Fruit fly (Drosophila melanogaster) whole organism, embryonic: ENCODE measurements around the gene CG14036.

Experiments
- Atf3 ChIP-seq: fragments of 200-800 bp; sonication (Bioruptor generic); optimal IDR thresholded peaks from 3 replicates; lab custom pipeline; 2016; ENCODE audit warnings: missing biosample characterization, missing genetic modification characterization
- B-H1 ChIP-seq: fragments of 200-800 bp; sonication (Bioruptor generic); IDR thresholded peaks from 3 replicates; pipeline ENCODE4 v1.3.6; 2022; ENCODE audit warnings: missing biosample characterization, missing genetic modification characterization
- CG10565 ChIP-seq: fragments of 200-800 bp; sonication (Bioruptor generic); optimal IDR thresholded peaks from 3 replicates; lab custom pipeline; 2016; ENCODE audit warnings: missing biosample characterization, mild to moderate bottlenecking, missing genetic modification characterization
- CG12219 ChIP-seq: fragments of 200-800 bp; sonication (Bioruptor generic); optimal IDR thresholded peaks from 3 replicates; lab custom pipeline; 2018; ENCODE audit warnings: missing biosample characterization, mild to moderate bottlenecking, missing genetic modification characterization
- CG12299 ChIP-seq: fragments of 200-800 bp; sonication (Bioruptor generic); optimal IDR thresholded peaks from 2 replicates; lab custom pipeline; 2018; ENCODE audit warnings: missing biosample characterization, mild to moderate bottlenecking, missing genetic modification characterization
- CG1233 ChIP-seq: fragments of 200-800 bp; sonication (Bioruptor generic); optimal IDR thresholded peaks from 4 replicates; lab custom pipeline; 2018; ENCODE audit warnings: missing biosample characterization, mild to moderate bottlenecking, missing genetic modification characterization
- CG12769 ChIP-seq: fragments of 200-800 bp; sonication (Bioruptor generic); optimal IDR thresholded peaks from 2 replicates; lab custom pipeline; 2019; ENCODE audit warnings: missing biosample characterization, mild to moderate bottlenecking, missing genetic modification characterization, moderate library complexity
- CG12942 ChIP-seq: fragments of 200-800 bp; sonication (Bioruptor generic); optimal IDR thresholded peaks from 3 replicates; lab custom pipeline; 2016; ENCODE audit warnings: missing biosample characterization, missing genetic modification characterization
- CG13123 ChIP-seq: fragments of 200-800 bp; sonication (Bioruptor generic); optimal IDR thresholded peaks from 2 replicates; lab custom pipeline; 2016; ENCODE audit warnings: missing biosample characterization, missing genetic modification characterization
- CG14441 ChIP-seq: fragments of 200-800 bp; sonication (Bioruptor generic); IDR thresholded peaks from 2 replicates; pipeline ENCODE4 v1.3.6; 2022; ENCODE audit warnings: missing biosample characterization, missing genetic modification characterization
- CG15269 ChIP-seq: fragments of 200-800 bp; sonication (Bioruptor generic); optimal IDR thresholded peaks from 2 replicates; lab custom pipeline; 2018; ENCODE audit warnings: missing biosample characterization, mild to moderate bottlenecking, missing genetic modification characterization, moderate library complexity
- CG15514 ChIP-seq: fragments of 200-800 bp; sonication (Bioruptor generic); optimal IDR thresholded peaks from 3 replicates; lab custom pipeline; 2017; ENCODE audit warnings: missing biosample characterization, missing genetic modification characterization, mild to moderate bottlenecking, moderate library complexity, missing genetic modification reagents
- CG16815 ChIP-seq: fragments of 200-800 bp; sonication (Bioruptor generic); optimal IDR thresholded peaks from 3 replicates; lab custom pipeline; 2017; ENCODE audit warnings: missing biosample characterization, mild to moderate bottlenecking, missing genetic modification characterization
- CG16863 ChIP-seq: fragments of 200-800 bp; sonication (Bioruptor generic); optimal IDR thresholded peaks from 3 replicates; lab custom pipeline; 2016; ENCODE audit warnings: missing biosample characterization, missing genetic modification characterization
- CG17359 ChIP-seq: fragments of 200-800 bp; sonication (Bioruptor generic); optimal IDR thresholded peaks from 3 replicates; lab custom pipeline; 2018; ENCODE audit warnings: missing biosample characterization, mild to moderate bottlenecking, missing genetic modification characterization, moderate library complexity
- CG1792 ChIP-seq: fragments of 200-800 bp; sonication (Bioruptor generic); optimal IDR thresholded peaks from 2 replicates; lab custom pipeline; 2016; ENCODE audit warnings: missing biosample characterization, missing genetic modification characterization
- CG2199 ChIP-seq: fragments of 200-800 bp; sonication (Bioruptor generic); IDR thresholded peaks from 3 replicates; pipeline ENCODE4 v1.3.6; 2022; ENCODE audit warnings: missing biosample characterization, missing genetic modification characterization
- CG30020 ChIP-seq: fragments of 200-800 bp; optimal IDR thresholded peaks from 2 replicates; lab custom pipeline; 2019; ENCODE audit warnings: missing biosample characterization, mild to moderate bottlenecking, missing genetic modification characterization, moderate library complexity
- CG31441 ChIP-seq: fragments of 200-800 bp; sonication (Bioruptor generic); IDR thresholded peaks from 2 replicates; pipeline ENCODE4 v1.3.6; 2022; ENCODE audit warnings: missing biosample characterization, missing genetic modification characterization
- CG4707 ChIP-seq: fragments of 200-800 bp; sonication (Bioruptor generic); optimal IDR thresholded peaks from 2 replicates; lab custom pipeline; 2018; ENCODE audit warnings: missing biosample characterization, mild to moderate bottlenecking, missing genetic modification characterization, moderate library complexity
- CG6254 ChIP-seq: fragments of 200-800 bp; sonication (Bioruptor generic); optimal IDR thresholded peaks from 3 replicates; lab custom pipeline; 2017; ENCODE audit warnings: mild to moderate bottlenecking, missing biosample characterization, missing genetic modification reagents, missing genetic modification characterization
- CG6854 ChIP-seq: fragments of 200-800 bp; sonication (Bioruptor generic); optimal IDR thresholded peaks from 3 replicates; lab custom pipeline; 2017; ENCODE audit warnings: missing biosample characterization, mild to moderate bottlenecking, missing genetic modification characterization
- CG7745 ChIP-seq: fragments of 200-800 bp; sonication (Bioruptor generic); optimal IDR thresholded peaks from 2 replicates; lab custom pipeline; 2018; ENCODE audit warnings: missing biosample characterization, mild to moderate bottlenecking, missing genetic modification characterization, moderate library complexity
- CHES-1-like ChIP-seq: fragments of 200-800 bp; sonication (Bioruptor generic); optimal IDR thresholded peaks from 2 replicates; lab custom pipeline; 2016; ENCODE audit warnings: missing biosample characterization, missing genetic modification characterization
- D19A ChIP-seq: fragments of 200-800 bp; optimal IDR thresholded peaks from 3 replicates; lab custom pipeline; 2019; ENCODE audit warnings: missing biosample characterization, mild to moderate bottlenecking, missing genetic modification characterization, moderate library complexity
- Gug ChIP-seq: fragments of 200-800 bp; sonication (Bioruptor generic); IDR thresholded peaks from 4 replicates; pipeline ENCODE4 v1.3.6; 2022; ENCODE audit warnings: missing biosample characterization, missing genetic modification characterization
- H2.0 ChIP-seq: fragments of 200-800 bp; sonication (Bioruptor generic); IDR thresholded peaks from 2 replicates; pipeline ENCODE4 v1.3.6; 2022; ENCODE audit warnings: missing biosample characterization, missing genetic modification characterization
- HLH3B ChIP-seq: fragments of 200-800 bp; sonication (Bioruptor generic); IDR thresholded peaks from 2 replicates; pipeline ENCODE4 v1.3.6; 2022; ENCODE audit warnings: missing biosample characterization, missing genetic modification characterization
- Opbp ChIP-seq: fragments of 200-800 bp; sonication (Bioruptor generic); IDR thresholded peaks from 3 replicates; pipeline ENCODE4 v1.3.6; 2022; ENCODE audit warnings: missing biosample characterization, missing genetic modification characterization; ENCODE audit not compliant: partially characterized antibody
- Sry-δ ChIP-seq: fragments of 200-800 bp; sonication (Bioruptor generic); optimal IDR thresholded peaks from 2 replicates; lab custom pipeline; 2016; ENCODE audit warnings: missing biosample characterization, missing genetic modification characterization
- ab ChIP-seq: fragments of 200-800 bp; sonication (Bioruptor generic); optimal IDR thresholded peaks from 2 replicates; lab custom pipeline; 2016; ENCODE audit warnings: missing biosample characterization, missing genetic modification characterization
- bbx ChIP-seq: fragments of 200-800 bp; sonication (Bioruptor generic); IDR thresholded peaks from 2 replicates; pipeline ENCODE4 v1.3.6; 2022; ENCODE audit warnings: missing biosample characterization, missing genetic modification characterization; ENCODE audit not compliant: partially characterized antibody
- cas ChIP-seq: fragments of 200-800 bp; sonication (Bioruptor generic); IDR thresholded peaks from 2 replicates; pipeline ENCODE4 v1.3.6; 2022; ENCODE audit warnings: missing biosample characterization, missing genetic modification characterization
- chm ChIP-seq: fragments of 200-800 bp; sonication (Bioruptor generic); IDR thresholded peaks from 2 replicates; pipeline ENCODE4 v1.3.6; 2022; ENCODE audit warnings: missing biosample characterization, missing genetic modification characterization
- dan ChIP-seq: fragments of 200-800 bp; sonication (Bioruptor generic); IDR thresholded peaks from 2 replicates; pipeline ENCODE4 v1.3.6; 2022; ENCODE audit warnings: missing biosample characterization, missing genetic modification characterization
- esg ChIP-seq: fragments of 200-800 bp; sonication (Bioruptor generic); conservative IDR thresholded peaks from 2 replicates; pipeline ENCODE4 v1.3.6; 2022; ENCODE audit warnings: missing biosample characterization, missing genetic modification characterization
- fd102C ChIP-seq: fragments of 200-800 bp; sonication (Bioruptor generic); optimal IDR thresholded peaks from 2 replicates; lab custom pipeline; 2018; ENCODE audit warnings: missing biosample characterization, mild to moderate bottlenecking, missing genetic modification characterization, moderate library complexity
- gcm2 ChIP-seq: fragments of 200-800 bp; sonication (Bioruptor generic); optimal IDR thresholded peaks from 2 replicates; lab custom pipeline; 2016; ENCODE audit warnings: missing biosample characterization, missing genetic modification characterization
- ham ChIP-seq: fragments of 200-800 bp; sonication (Bioruptor generic); IDR thresholded peaks from 2 replicates; pipeline ENCODE4 v1.3.6; 2022; ENCODE audit warnings: missing biosample characterization, missing genetic modification characterization
- hb ChIP-seq: fragments of 200-800 bp; sonication (Bioruptor generic); IDR thresholded peaks from 3 replicates; pipeline ENCODE4 v1.3.6; 2022; ENCODE audit warnings: missing biosample characterization, missing genetic modification characterization; ENCODE audit not compliant: partially characterized antibody
- lbe ChIP-seq: fragments of 200-800 bp; sonication (Bioruptor generic); optimal IDR thresholded peaks from 2 replicates; lab custom pipeline; 2016; ENCODE audit warnings: missing biosample characterization, mild to moderate bottlenecking, missing genetic modification characterization
- lmd ChIP-seq: fragments of 200-800 bp; sonication (Bioruptor generic); IDR thresholded peaks from 2 replicates; pipeline ENCODE4 v1.3.6; 2022; ENCODE audit warnings: missing biosample characterization, missing genetic modification characterization
- oc ChIP-seq: fragments of 200-800 bp; sonication (Bioruptor generic); optimal IDR thresholded peaks from 2 replicates; lab custom pipeline; 2018; ENCODE audit warnings: missing biosample characterization, mild to moderate bottlenecking, missing genetic modification characterization, moderate library complexity
- p53 ChIP-seq: fragments of 200-800 bp; sonication (Bioruptor generic); optimal IDR thresholded peaks from 2 replicates; lab custom pipeline; 2016; ENCODE audit warnings: missing biosample characterization, missing genetic modification characterization
- peb ChIP-seq: fragments of 200-800 bp; sonication (Bioruptor generic); IDR thresholded peaks from 2 replicates; pipeline ENCODE4 v1.3.6; 2022; ENCODE audit warnings: missing biosample characterization, missing genetic modification characterization
- psq ChIP-seq: fragments of 200-800 bp; sonication (Bioruptor generic); optimal IDR thresholded peaks from 2 replicates; lab custom pipeline; 2017; ENCODE audit warnings: missing biosample characterization, missing genetic modification characterization
- schlank ChIP-seq: fragments of 200-800 bp; sonication (Bioruptor generic); optimal IDR thresholded peaks from 2 replicates; lab custom pipeline; 2018; ENCODE audit warnings: missing biosample characterization, mild to moderate bottlenecking, missing genetic modification characterization
- sna ChIP-seq: fragments of 200-800 bp; sonication (Bioruptor generic); IDR thresholded peaks from 2 replicates; pipeline ENCODE4 v1.3.6; 2022; ENCODE audit warnings: missing biosample characterization, missing genetic modification characterization; ENCODE audit not compliant: partially characterized antibody
- trh ChIP-seq: fragments of 200-800 bp; sonication (Bioruptor generic); optimal IDR thresholded peaks from 2 replicates; lab custom pipeline; 2016; ENCODE audit warnings: missing biosample characterization, missing genetic modification characterization
- vvl ChIP-seq: fragments of 200-800 bp; sonication (Bioruptor generic); IDR thresholded peaks from 2 replicates; pipeline ENCODE4 v1.3.6; 2022; ENCODE audit warnings: missing biosample characterization, missing genetic modification characterization
- wdn ChIP-seq: fragments of 200-800 bp; sonication (Bioruptor generic); IDR thresholded peaks from 2 replicates; pipeline ENCODE4 v1.3.6; 2022; ENCODE audit warnings: missing biosample characterization, missing genetic modification characterization

CG14036 gene

DNA sequence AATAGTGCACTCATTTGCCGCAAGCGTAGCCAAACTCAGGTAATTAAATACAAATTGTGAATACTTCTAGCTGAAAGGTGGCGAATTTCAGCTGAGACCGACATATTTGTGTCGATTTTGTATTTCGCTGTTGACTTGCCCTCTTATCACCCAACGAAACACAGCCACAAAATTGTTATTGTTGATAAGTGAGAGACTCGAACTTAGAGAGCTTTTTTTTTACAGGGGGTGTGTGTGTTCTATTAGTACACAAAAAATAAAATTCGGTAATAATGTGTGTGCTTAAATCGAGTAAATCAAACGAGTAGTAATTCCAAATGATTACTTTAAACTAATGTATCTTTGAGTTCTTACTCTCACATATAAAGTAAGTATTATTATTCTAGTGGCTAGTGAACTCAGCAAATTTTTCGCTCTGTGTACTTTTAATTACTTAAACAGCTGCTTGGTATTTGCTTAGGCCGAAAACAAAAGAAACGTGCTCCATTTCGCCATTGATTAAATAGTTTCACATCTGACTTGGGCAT lies 6.2 kb upstream of the CG14036 start (continued):
- TF ChIP-seq oc (tag; lab: Kevin White, UChicago) (peak; percentile 33), hb (GFP tag; lab: Robert Waterston, UW) (no peak), H2.0 (GFP tag; lab: Robert Waterston, UW) (peak; percentile 49; the same call in 1 of the 2 replicates), lmd (peak; percentile 63; the same call in 1 of the 2 replicates), lbe (GFP tag; lab: Kevin White, UChicago) (peak; percentile 84), esg (GFP tag; lab: Robert Waterston, UW) (peak; percentile 70), CG10565 (GFP tag; lab: Kevin White, UChicago) (no peak), psq (GFP tag; lab: Kevin White, UChicago) (no peak), CG12299 (tag; lab: Kevin White, UChicago) (peak; percentile 49), CG15269 (tag; lab: Kevin White, UChicago) (peak; percentile 63), sna (GFP tag; lab: Robert Waterston, UW) (no peak), CG13123 (peak; percentile 43), p53 (GFP tag; lab: Kevin White, UChicago) (peak; percentile 68), CHES-1-like (GFP tag; lab: Kevin White, UChicago) (peak; percentile 67), vvl (GFP tag; lab: Robert Waterston, UW) (peak; percentile 82), CG7745 (tag; lab: Kevin White, UChicago) (no peak), Sry-δ (GFP tag; lab: Kevin White, UChicago) (peak; percentile 27), ab (GFP tag; lab: Kevin White, UChicago) (no peak), CG17359 (tag; lab: Kevin White, UChicago) (peak; percentile 67), cas (GFP tag; lab: Robert Waterston, UW) (no peak), CG2199 (GFP tag; lab: Robert Waterston, UW) (no peak), CG1233 (GFP tag; lab: Kevin White, UChicago) (peak; percentile 52), CG15514 (GFP tag; lab: Kevin White, UChicago) (peak; percentile 76), B-H1 (GFP tag; lab: Robert Waterston, UW) (peak; percentile 43; the same call in 2 of the 3 replicates), Opbp (GFP tag; lab: Robert Waterston, UW) (no peak), wdn (no peak), gcm2 (peak; percentile 37), CG12219 (GFP tag; lab: Kevin White, UChicago) (peak; percentile 52), CG14441 (GFP tag; lab: Robert Waterston, UW) (peak; percentile 42; the same call in 1 of the 2 replicates), CG1792 (GFP tag; lab: Kevin White, UChicago) (peak; percentile 56), schlank (tag; lab: Kevin White, UChicago) (peak; percentile 69), CG6254 (GFP tag; lab: Kevin White, UChicago) (peak; percentile 59), HLH3B (GFP tag; lab: Robert Waterston, UW) (peak; percentile 82), trh (GFP tag; lab: Kevin White, UChicago) (no peak), CG16815 (peak; percentile 1), Gug (GFP tag; lab: Robert Waterston, UW) (no peak), Atf3 (no peak), ham (GFP tag; lab: Robert Waterston, UW) (no peak), CG4707 (no peak), CG12769 (tag; lab: Kevin White, UChicago) (peak; percentile 61), CG6854 (GFP tag; lab: Kevin White, UChicago) (peak; percentile 55), chm (GFP tag; lab: Robert Waterston, UW) (no peak), dan (GFP tag; lab: Robert Waterston, UW) (no peak), bbx (GFP tag; lab: Robert Waterston, UW) (no peak), CG16863 (GFP tag; lab: Kevin White, UChicago) (no peak), CG30020 (tag; lab: Kevin White, UChicago) (no peak), D19A (peak; percentile 24), CG31441 (GFP tag; lab: Robert Waterston, UW) (peak; percentile 54; the same call in 1 of the 2 replicates), fd102C (GFP tag; lab: Kevin White, UChicago) (no peak), CG12942 (peak; percentile 33), peb (GFP tag; lab: Robert Waterston, UW) (0 out of 2 replicates have a peak, but pooled peaks have one; percentile 16)
